Fruit fly (Drosophila melanogaster) ovary, adult (tissue): ENCODE measurements around the gene CG34281.

Source experiments
- CG17801 ChIP-seq: fragments of 200-800 bp; optimal IDR thresholded peaks from 2 replicates; lab custom pipeline; 2019; ENCODE audit warnings: missing biosample characterization, mild to moderate bottlenecking, missing genetic modification characterization, moderate library complexity; ENCODE audit not compliant: partially characterized antibody

The CG34281 gene

dm6 chr3R:17604880-17605667 is 7.6 kb upstream of the CG34281 start:
- no peak for TF ChIP-seq CG17801 (GFP tag; lab: Kevin White, UChicago)

- no peak for TF ChIP-seq CG17801 (GFP tag; lab: Kevin White, UChicago)
These were observed 6.8 kb upstream of the CG34281 start, which contains the start of gene sll for dm6 chr3R:17605872-17606271. sll (plus strand) TSS chr3R:17606106.

- no peak for TF ChIP-seq CG17801 (GFP tag; lab: Kevin White, UChicago)
These were observed 3.6 kb upstream of the CG34281 start, which contains the start of gene CG14329 for dm6 chr3R:17609059-17609458. CG14329 (plus strand) TSS chr3R:17609359.

dm6 chr3R:17611411-17611810 is 1.3 kb upstream of the CG34281 start, which contains the start of gene Edg91:
Edg91 (minus strand) TSS chr3R:17611511.
- no peak for TF ChIP-seq CG17801 (GFP tag; lab: Kevin White, UChicago)

- TF ChIP-seq CG17801 (GFP tag; lab: Kevin White, UChicago): no peak
These were observed 851 bp upstream of the CG34281 start for dm6 chr3R:17611836-17612235.

- no peak for TF ChIP-seq CG17801 (GFP tag; lab: Kevin White, UChicago)
These were observed 862 bp downstream of the CG34281 start, which contains the start of gene CG14327 for dm6 chr3R:17613549-17613948. CG14327 (plus strand) TSS chr3R:17613709.

- no peak for TF ChIP-seq CG17801 (GFP tag; lab: Kevin White, UChicago)
These were observed 2.4 kb downstream of the CG34281 start for dm6 chr3R:17615076-17615475.

- no peak for TF ChIP-seq CG17801 (GFP tag; lab: Kevin White, UChicago)
These were observed 3.1 kb downstream of the CG34281 start for dm6 chr3R:17615746-17616145.

- TF ChIP-seq CG17801 (GFP tag; lab: Kevin White, UChicago): no peak
These were observed 3.9 kb downstream of the CG34281 start for dm6 chr3R:17616541-17616940.

- TF ChIP-seq CG17801 (GFP tag; lab: Kevin White, UChicago): no peak
These were observed 4.7 kb downstream of the CG34281 start for dm6 chr3R:17617121-17617975.

dm6 chr3R:17617976-17618308 is 5.3 kb downstream of the CG34281 start:
- TF ChIP-seq CG17801 (GFP tag; lab: Kevin White, UChicago): no peak

dm6 chr3R:17618699-17619150 is 6.0 kb downstream of the CG34281 start, which contains the start of the genes CG14324 and CG14326:
CG14324 (minus strand) TSS chr3R:17618799.
CG14326 (plus strand) TSS chr3R:17619100.
- no peak for TF ChIP-seq CG17801 (GFP tag; lab: Kevin White, UChicago)

dm6 chr3R:17619726-17620282 is 7.1 kb downstream of the CG34281 start:
- peak; percentile 95 for TF ChIP-seq CG17801 (GFP tag; lab: Kevin White, UChicago)

- TF ChIP-seq CG17801 (GFP tag; lab: Kevin White, UChicago): no peak
These were observed 9.5 kb downstream of the CG34281 start, which contains the start of gene CG14323 for dm6 chr3R:17622062-17622766. CG14323 (minus strand) TSS chr3R:17622112.
